Worm (Caenorhabditis elegans) whole organism, L3 larva: ENCODE results near the gene col-39.

Experiments used
- aly-2 ChIP-seq: fragments of 150-350 bp; optimal IDR thresholded peaks from 2 replicates; lab custom pipeline; 2014; ENCODE audit warnings: missing biosample characterization, missing genetic modification characterization
- ama-1 ChIP-seq: fragments of 150-350 bp; optimal IDR thresholded peaks from 2 replicates; lab custom pipeline; 2018
- ceh-28 ChIP-seq: fragments of 150-350 bp; optimal IDR thresholded peaks from 2 replicates; lab custom pipeline; 2014; ENCODE audit warnings: missing biosample characterization, missing genetic modification reagents, missing genetic modification characterization
- ceh-9 ChIP-seq: sonication (generic microtip); optimal IDR thresholded peaks from 2 replicates; lab custom pipeline; 2018; ENCODE audit warnings: missing biosample characterization, missing genetic modification characterization
- fos-1 ChIP-seq: fragments of 150-350 bp; optimal IDR thresholded peaks from 2 replicates; lab custom pipeline; 2014; ENCODE audit warnings: missing biosample characterization, missing genetic modification characterization
- lin-39 ChIP-seq: fragments of 150-350 bp; optimal IDR thresholded peaks from 2 replicates; lab custom pipeline; 2018; ENCODE audit warnings: missing biosample characterization, missing genetic modification reagents, missing genetic modification characterization
- nhr-11 ChIP-seq: fragments of 150-350 bp; optimal IDR thresholded peaks from 2 replicates; lab custom pipeline; 2014; ENCODE audit warnings: missing biosample characterization, missing genetic modification characterization
- nhr-76 ChIP-seq: fragments of 150-350 bp; sonication (generic microtip); optimal IDR thresholded peaks from 5 replicates; lab custom pipeline; 2014; ENCODE audit warnings: missing biosample characterization, missing genetic modification characterization
- nhr-77 ChIP-seq: fragments of 150-350 bp; optimal IDR thresholded peaks from 2 replicates; lab custom pipeline; 2014; ENCODE audit warnings: missing biosample characterization, missing genetic modification characterization
- pha-4 ChIP-seq: fragments of 150-350 bp; optimal IDR thresholded peaks from 2 replicates; lab custom pipeline; 2014; ENCODE audit warnings: missing biosample characterization, missing genetic modification reagents, missing genetic modification characterization
- zag-1 ChIP-seq: fragments of 150-350 bp; optimal IDR thresholded peaks from 2 replicates; lab custom pipeline; 2014; ENCODE audit warnings: missing biosample characterization, missing genetic modification characterization
- ztf-11 ChIP-seq: fragments of 150-350 bp; optimal IDR thresholded peaks from 2 replicates; lab custom pipeline; 2014; ENCODE audit warnings: missing biosample characterization, missing genetic modification characterization
- ztf-4 ChIP-seq: fragments of 150-350 bp; optimal IDR thresholded peaks from 2 replicates; lab custom pipeline; 2014; ENCODE audit warnings: missing biosample characterization, missing genetic modification characterization

DNA sequence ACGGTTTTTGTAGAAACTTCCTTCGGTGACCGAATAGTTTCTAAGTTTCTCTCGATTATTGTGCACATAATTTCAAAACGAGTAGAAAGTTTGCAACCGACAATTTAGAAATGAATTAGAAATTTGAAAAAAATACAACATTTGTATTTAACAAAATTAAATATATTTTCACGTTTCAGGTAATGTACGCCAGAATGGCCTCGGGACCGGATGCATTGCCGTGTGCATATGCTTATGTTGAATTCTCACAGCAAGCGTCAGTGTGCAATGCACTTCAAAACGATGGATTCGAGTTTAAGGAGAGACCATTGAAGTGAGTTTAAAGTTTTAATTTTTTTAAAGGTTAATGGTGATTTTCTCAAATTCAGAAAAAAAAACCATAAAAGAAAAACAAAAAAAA is 43.8 kb upstream of the col-39 start, which contains the start of gene marc-2:
- TF ChIP-seq ceh-9 (tag; lab: Kevin White, UChicago) (no peak), nhr-76 (tag; lab: Kevin White, UChicago) (no peak), pha-4 (tag; lab: Kevin White, UChicago) (no peak), ztf-4 (no peak), ama-1 (lab: Kevin White, UChicago) (no peak), nhr-11 (tag; lab: Kevin White, UChicago) (no peak), aly-2 (tag; lab: Kevin White, UChicago) (no peak), lin-39 (tag; lab: Kevin White, UChicago) (no peak), fos-1 (tag; lab: Kevin White, UChicago) (no peak), ceh-28 (tag; lab: Kevin White, UChicago) (no peak), zag-1 (tag; lab: Kevin White, UChicago) (no peak), nhr-77 (tag; lab: Kevin White, UChicago) (no peak), ztf-11 (tag; lab: Kevin White, UChicago) (no peak)
